Worm (Caenorhabditis elegans): ENCODE data around the gene Y54G2A.12.
"Not testable (repeated sequence)": the region's sequence is repeated elsewhere in the genome, so short reads cannot be mapped to it uniquely, and the experiment has no call there.

Y54G2A.12 gene

DNA sequence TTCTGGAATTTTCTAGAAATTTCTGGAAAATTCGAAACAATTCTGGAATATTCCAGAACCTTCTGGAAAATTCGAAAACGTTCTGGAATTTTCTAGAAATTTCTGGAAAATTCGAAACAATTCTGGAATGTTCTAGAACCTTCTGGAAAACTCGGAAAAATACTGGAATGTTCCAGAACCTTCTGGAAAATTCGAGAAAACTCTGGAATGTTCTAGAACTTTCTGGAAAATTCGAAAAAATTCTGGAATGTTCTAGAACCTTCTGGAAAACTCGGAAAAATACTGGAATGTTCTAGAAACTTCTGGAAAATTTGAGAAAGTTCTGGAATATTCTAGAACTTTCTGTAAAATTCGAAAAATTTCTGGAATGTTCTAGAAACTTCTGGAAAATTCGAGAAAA is 26.6 kb downstream of the Y54G2A.12 start:
- TF ChIP-seq D1046.2 (GFP tag; IDR thresholded peaks at IDR 0.05) (0 out of 2 replicates have a peak, but pooled peaks have one; percentile 56), mdt-29 (GFP tag; IDR thresholded peaks at IDR 0.05) (peak; percentile 89), lin-1 (GFP tag; IDR thresholded peaks at IDR 0.05) (peak; percentile 54; the same call in 1 of the 2 replicates), Y105C5A.15 (GFP tag; IDR thresholded peaks at IDR 0.05) (peak; percentile 92), ctbp-1 (GFP tag; IDR thresholded peaks at IDR 0.05) (peak; percentile 54; the same call in 1 of the 2 replicates), egl-43 (GFP tag; IDR thresholded peaks at IDR 0.05) (peak; percentile 57; the same call in 1 of the 2 replicates), zfp-3 (GFP tag; conservative IDR thresholded peaks at IDR 0.05) (0 out of 2 replicates have a peak, but pooled peaks have one; percentile 34), madf-5 (GFP tag; IDR thresholded peaks at IDR 0.05) (0 out of 4 replicates have a peak, but pooled peaks of 1 of the 2 experiments have one; percentile 21), saeg-2 (GFP tag; IDR thresholded peaks at IDR 0.05) (peak; percentile 59; the same call in 1 of the 2 replicates), lin-38 (GFP tag; IDR thresholded peaks at IDR 0.05) (peak; percentile 59)

DNA sequence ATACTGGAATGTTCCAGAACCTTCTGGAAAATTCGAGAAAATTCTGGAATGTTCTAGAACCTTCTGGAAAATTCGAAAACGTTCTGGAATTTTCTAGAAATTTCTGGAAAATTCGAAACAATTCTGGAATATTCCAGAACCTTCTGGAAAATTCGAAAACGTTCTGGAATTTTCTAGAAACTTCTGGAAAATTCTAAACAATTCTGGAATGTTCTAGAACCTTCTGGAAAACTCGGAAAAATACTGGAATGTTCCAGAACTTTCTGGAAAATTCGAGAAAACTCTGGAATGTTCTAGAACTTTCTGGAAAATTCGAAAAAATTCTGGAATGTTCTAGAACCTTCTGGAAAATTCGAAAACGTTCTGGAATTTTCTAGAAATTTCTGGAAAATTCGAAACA is 27.2 kb downstream of the Y54G2A.12 start:
- TF ChIP-seq ctbp-1 (GFP tag; IDR thresholded peaks at IDR 0.05) (peak; percentile 64), Y105C5A.15 (GFP tag; IDR thresholded peaks at IDR 0.05) (peak; percentile 79; the same call in 1 of the 2 replicates), pha-4 (GFP tag; IDR thresholded peaks at IDR 0.05) (peak; percentile 65), madf-5 (GFP tag; IDR thresholded peaks at IDR 0.05) (peak in 1 of 2 experiments; percentile 46; a peak in 1 of 4 replicates), lin-38 (GFP tag; IDR thresholded peaks at IDR 0.05) (peak; percentile 43; the same call in 1 of the 2 replicates), snpc-1.2 (GFP tag; IDR thresholded peaks at IDR 0.05) (0 out of 2 replicates have a peak, but pooled peaks have one; percentile 51), mdt-29 (GFP tag; IDR thresholded peaks at IDR 0.05) (peak; percentile 91)
- TF ChIP-seq pha-4 (tag; optimal IDR thresholded peaks at IDR 0.05), result not testable (repeated sequence)

DNA sequence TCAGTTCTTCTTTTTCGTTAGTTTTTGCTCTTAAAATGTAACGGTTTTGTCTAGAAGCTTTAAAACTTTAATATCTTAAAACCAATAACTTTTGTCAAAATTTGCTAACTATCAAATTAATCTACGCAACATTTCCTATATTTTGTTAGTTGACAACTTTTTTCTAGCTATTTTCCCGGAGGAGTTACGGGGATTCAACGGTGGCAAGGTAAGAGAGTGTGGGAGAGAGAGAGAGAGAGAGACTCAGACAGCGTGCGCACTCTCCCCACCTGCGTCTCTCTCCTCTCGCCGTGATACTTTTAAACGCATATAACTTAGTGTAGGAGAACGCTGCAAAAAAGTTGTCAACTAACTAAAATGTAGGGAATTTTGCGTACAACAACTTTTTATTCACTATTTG is 29.1 kb downstream of the Y54G2A.12 start:
- no peak for TF ChIP-seq lim-7 (GFP tag; IDR thresholded peaks at IDR 0.05)
- no peak for TF ChIP-seq T26A8.4 (GFP tag; IDR thresholded peaks at IDR 0.05)
- no peak for TF ChIP-seq mep-1 (tag; optimal IDR thresholded peaks at IDR 0.05)
- no peak for TF ChIP-seq dmd-6 (GFP tag; IDR thresholded peaks at IDR 0.05)

DNA sequence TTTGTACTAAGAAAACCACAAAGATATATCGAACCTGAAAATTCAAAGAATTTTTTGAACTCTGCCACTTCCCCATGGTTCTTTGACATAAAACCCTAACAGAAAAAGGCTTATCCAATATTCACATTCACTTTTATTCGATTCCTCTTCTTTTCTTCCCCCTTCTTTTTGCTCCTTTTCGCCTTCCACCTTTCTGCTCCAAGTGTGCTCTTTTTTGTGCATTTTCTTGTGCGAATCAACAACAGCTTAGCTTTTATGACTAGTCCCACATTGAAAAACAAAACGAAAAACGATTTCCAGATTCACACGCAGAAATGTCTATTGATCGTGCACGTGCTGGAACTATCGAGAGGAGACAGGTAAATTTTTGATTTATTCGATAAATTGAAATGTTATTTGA is 31.1 kb downstream of the Y54G2A.12 start, which contains the start of gene Y54G2A.41:
TSS of gene Y54G2A.41 (plus strand) at position 301 of the 400 bp plus-strand sequence.
- TF ChIP-seq rbr-2 (tag; optimal IDR thresholded peaks at IDR 0.05) (no peak), skn-1 (tag; optimal IDR thresholded peaks at IDR 0.05) (no peak)

DNA sequence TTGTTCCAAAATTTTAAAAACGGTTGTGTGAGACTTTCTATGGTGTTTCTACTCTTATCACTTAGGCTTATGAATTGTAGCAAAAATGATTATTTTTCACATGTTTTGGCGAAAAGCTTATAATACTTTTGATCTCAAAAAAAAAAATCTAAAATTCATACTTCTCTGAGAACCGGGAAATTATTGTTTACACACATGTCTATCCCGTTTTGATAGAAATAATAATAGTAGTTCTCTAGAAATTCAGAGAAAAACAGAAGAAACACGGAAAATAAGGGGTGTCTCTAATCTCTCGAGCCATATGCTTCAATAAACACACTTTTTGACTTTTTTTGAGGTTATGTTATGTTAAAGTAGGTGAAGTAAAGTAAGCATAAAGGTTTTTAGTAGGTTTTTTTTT is 32.0 kb downstream of the Y54G2A.12 start:
- TF ChIP-seq unc-62 (GFP tag; optimal IDR thresholded peaks at IDR 0.05 in 1 of 2), result peak in 1 of 2 experiments; percentile 95
- TF ChIP-seq unc-62 (tag; optimal IDR thresholded peaks at IDR 0.05), result no peak
- TF ChIP-seq daf-8 (GFP tag; IDR thresholded peaks at IDR 0.05), result no peak
- no peak for TF ChIP-seq unc-130 (GFP tag; optimal IDR thresholded peaks at IDR 0.05)
- TF ChIP-seq saeg-2 (GFP tag; IDR thresholded peaks at IDR 0.05), result no peak
- TF ChIP-seq set-16 (GFP tag; IDR thresholded peaks at IDR 0.05), result no peak
- no peak for TF ChIP-seq lin-15B (tag; optimal IDR thresholded peaks at IDR 0.05)

DNA sequence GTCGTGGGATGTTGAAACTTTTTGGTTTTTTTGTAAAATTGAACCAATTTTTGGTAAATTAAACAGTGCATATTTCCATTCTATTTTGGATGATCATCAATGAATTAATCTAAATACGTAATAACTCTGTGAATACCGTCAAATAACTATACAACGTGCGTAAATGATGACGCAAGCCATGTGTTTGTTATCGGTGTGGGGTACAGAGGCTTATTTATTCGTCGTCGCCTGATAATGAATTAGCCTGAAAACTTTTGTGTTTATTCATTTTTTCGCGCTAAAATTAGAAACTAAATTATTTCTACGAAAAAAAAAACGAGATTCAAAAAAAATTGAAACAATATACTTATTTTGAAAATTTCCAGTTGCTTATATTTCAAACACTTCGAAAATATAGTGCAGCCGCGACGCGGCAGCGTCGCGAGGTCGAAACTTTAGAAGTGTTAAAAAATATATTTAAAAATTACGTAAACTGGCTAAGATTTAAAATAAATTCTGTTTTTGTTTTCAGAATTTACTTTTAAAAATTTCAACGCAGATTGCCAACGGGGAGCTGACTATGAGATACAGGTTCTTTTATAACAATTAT is 33.7 kb downstream of the Y54G2A.12 start:
- TF ChIP-seq pqm-1 (tag; optimal IDR thresholded peaks at IDR 0.05) (peak; percentile 10), ceh-44 (GFP tag; IDR thresholded peaks at IDR 0.05) (no peak), ztf-11 (tag; optimal IDR thresholded peaks at IDR 0.05) (no peak), nhr-102 (tag; optimal IDR thresholded peaks at IDR 0.05) (no peak), daf-16 (GFP tag; optimal IDR thresholded peaks at IDR 0.05) (no peak), daf-16 (tag; optimal IDR thresholded peaks at IDR 0.05) (peak; percentile 67), mxl-3 (GFP tag; optimal IDR thresholded peaks at IDR 0.05) (peak; percentile 31), unc-62 (GFP tag; optimal IDR thresholded peaks at IDR 0.05 in 1 of 2) (peak in 1 of 2 experiments; percentile 90), unc-62 (tag; optimal IDR thresholded peaks at IDR 0.05) (no peak), nhr-28 (tag; optimal IDR thresholded peaks at IDR 0.05) (peak; percentile 23)
